Fruit fly (Drosophila melanogaster): ENCODE measurements around the gene beta-Man.
"Not testable (repeated sequence)": the region's sequence is repeated elsewhere in the genome, so short reads cannot be mapped to it uniquely, and the experiment has no call there.

- not testable (repeated sequence) for TF ChIP-seq Sox15 (GFP tag; optimal IDR thresholded peaks at IDR 0.05); CG11762 (GFP tag; optimal IDR thresholded peaks at IDR 0.05; ENCODE audit: insufficient read depth); net (GFP tag; optimal IDR thresholded peaks at IDR 0.05); eg (GFP tag; IDR thresholded peaks at IDR 0.05); CG32006 (GFP tag; optimal IDR thresholded peaks at IDR 0.05)
Observed at dm6 chr3R:4211483-4211882, 14.5 kb downstream of the beta-Man start, which contains the start of gene aux.

Data from whole organism, prepupa.